Fruit fly (Drosophila melanogaster) whole organism, wandering third instar larva: Measurements from ENCODE around the gene Rbfox1.

Source experiments
- Abd-B ChIP-seq: fragments of >200 bp; optimal IDR thresholded peaks from 2 replicates; lab custom pipeline; 2017; ENCODE audit warnings: missing biosample characterization, missing genetic modification characterization
- CG9705 ChIP-seq: fragments of 200-800 bp; sonication (Bioruptor generic); optimal IDR thresholded peaks from 2 replicates; lab custom pipeline; 2018; ENCODE audit warnings: missing biosample characterization, mild to moderate bottlenecking, missing genetic modification characterization
- CrebA ChIP-seq: fragments of 200-800 bp; sonication (Bioruptor generic); optimal IDR thresholded peaks from 2 replicates; lab custom pipeline; 2016; ENCODE audit warnings: missing biosample characterization, mild to moderate bottlenecking, missing genetic modification characterization, borderline replicate concordance
- Dif ChIP-seq: fragments of 200-275, 200-300 bp; sonication (Bioruptor generic); optimal IDR thresholded peaks from 2 replicates; lab custom pipeline; 2018; ENCODE audit warnings: missing biosample characterization, missing genetic modification characterization; ENCODE audit not compliant: partially characterized antibody
- HLH106 ChIP-seq: fragments of 200-800 bp; optimal IDR thresholded peaks from 3 replicates; lab custom pipeline; 2019; ENCODE audit warnings: missing biosample characterization, mild to moderate bottlenecking, missing genetic modification characterization, moderate library complexity
- OdsH ChIP-seq: fragments of 200-800 bp; sonication (Bioruptor generic); optimal IDR thresholded peaks from 2 replicates; lab custom pipeline; 2016; ENCODE audit warnings: missing biosample characterization, mild to moderate bottlenecking, missing genetic modification characterization
- Rel ChIP-seq, 2 experiments: fragments of 200-800 bp; sonication (Bioruptor generic) in 1 of 2; optimal IDR thresholded peaks; 2 replicates in 1 of 2; 3 replicates in 1 of 2; lab custom pipeline; 2016 to 2019; ENCODE audit warnings: mild to moderate bottlenecking in 2 of 2, missing biosample characterization in 2 of 2, missing genetic modification characterization in 2 of 2, moderate library complexity in 1 of 2
- brk ChIP-seq: fragments of 200-800 bp; sonication (Bioruptor generic); optimal IDR thresholded peaks from 2 replicates; lab custom pipeline; 2016; ENCODE audit warnings: missing biosample characterization, mild to moderate bottlenecking, missing genetic modification characterization
- foxo ChIP-seq, 2 experiments: fragments of 200-800 bp; sonication (Bioruptor generic); optimal IDR thresholded peaks; 2 replicates in 1 of 2; 3 replicates in 1 of 2; lab custom pipeline; 2016 to 2017; ENCODE audit warnings: missing biosample characterization in 2 of 2, missing genetic modification characterization in 2 of 2
- fru ChIP-seq: fragments of 200-800 bp; sonication (Bioruptor generic); optimal IDR thresholded peaks from 3 replicates; lab custom pipeline; 2016; ENCODE audit warnings: missing biosample characterization, mild to moderate bottlenecking, missing genetic modification characterization
- lola ChIP-seq: fragments of >200 bp; optimal IDR thresholded peaks from 2 replicates; lab custom pipeline; 2017; ENCODE audit warnings: missing biosample characterization, missing genetic modification characterization
- pan ChIP-seq: fragments of >200 bp; optimal IDR thresholded peaks from 2 replicates; lab custom pipeline; 2017
- psq ChIP-seq: fragments of 200-800 bp; sonication (Bioruptor generic); optimal IDR thresholded peaks from 3 replicates; lab custom pipeline; 2017; ENCODE audit warnings: missing biosample characterization, mild to moderate bottlenecking, missing genetic modification characterization, moderate library complexity

DNA sequence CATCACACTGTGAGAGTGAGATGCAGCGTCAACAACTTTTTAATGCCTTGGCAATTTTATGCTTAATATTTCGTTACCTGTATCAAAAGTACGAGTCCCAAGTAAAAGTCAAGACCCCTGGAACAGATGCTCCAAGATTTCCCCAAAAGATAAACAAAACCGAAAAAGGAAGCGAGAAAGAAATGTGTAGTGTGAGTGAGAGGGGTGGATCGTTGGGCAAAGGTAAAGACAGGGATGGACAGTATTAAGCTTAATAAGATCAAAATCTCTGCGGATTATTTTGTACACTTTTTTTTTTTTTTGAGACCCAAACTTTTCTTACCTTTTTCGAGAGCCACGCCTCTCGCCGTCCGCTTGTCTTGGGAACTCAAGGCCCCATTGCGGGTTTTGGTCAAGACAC is 53.9 kb downstream of the Rbfox1 start:
- TF ChIP-seq pan (lab: Kevin White, UChicago) (no peak), psq (GFP tag; lab: Kevin White, UChicago) (peak; percentile 76), CrebA (GFP tag; lab: Kevin White, UChicago) (no peak), fru (no peak), lola (GFP tag; lab: Kevin White, UChicago) (no peak), Abd-B (GFP tag; lab: Kevin White, UChicago) (no peak), Dif (GFP tag; lab: Kevin White, UChicago) (no peak), brk (no peak), HLH106 (tag; lab: Kevin White, UChicago) (no peak), foxo (GFP tag; optimal IDR thresholded peaks at IDR 0.05; lab: Kevin White, UChicago) (no peak), OdsH (GFP tag; lab: Kevin White, UChicago) (no peak), CG9705 (GFP tag; lab: Kevin White, UChicago) (no peak), Rel (GFP tag; optimal IDR thresholded peaks at IDR 0.05; lab: Kevin White, UChicago) (no peak), Rel (tag; optimal IDR thresholded peaks at IDR 0.05; lab: Kevin White, UChicago) (no peak)
